Worm (Caenorhabditis elegans) whole organism, L2 larva: Measurements from ENCODE around the gene Y22D7AR.7.

Experiments
- C34F6.9 ChIP-seq: fragments of 150-350 bp; optimal IDR thresholded peaks from 2 replicates; lab custom pipeline; 2014; ENCODE audit warnings: missing biosample characterization, missing genetic modification characterization
- F13H6.1 ChIP-seq: sonication (generic microtip); optimal IDR thresholded peaks from 2 replicates; lab custom pipeline; 2016; ENCODE audit warnings: missing genetic modification characterization, missing compliant biosample characterization
- R02D3.7 ChIP-seq: fragments of 150-350 bp; optimal IDR thresholded peaks from 2 replicates; lab custom pipeline; 2014; ENCODE audit warnings: missing biosample characterization, missing genetic modification characterization
- Y55F3AM.14 ChIP-seq: fragments of 200-800 bp; sonication (Bioruptor generic); optimal IDR thresholded peaks from 2 replicates; lab custom pipeline; 2018; ENCODE audit warnings: mild to moderate bottlenecking, missing genetic modification characterization, missing compliant biosample characterization
- ZK546.5 ChIP-seq: sonication (generic microtip); optimal IDR thresholded peaks from 2 replicates; lab custom pipeline; 2017; ENCODE audit warnings: missing biosample characterization, missing genetic modification characterization
- alr-1 ChIP-seq: fragments of 150-350 bp; optimal IDR thresholded peaks from 2 replicates; lab custom pipeline; 2014; ENCODE audit warnings: missing biosample characterization, missing genetic modification characterization
- aly-2 ChIP-seq: fragments of 150-350 bp; optimal IDR thresholded peaks from 2 replicates; lab custom pipeline; 2014; ENCODE audit warnings: missing biosample characterization, missing genetic modification characterization
- ama-1 ChIP-seq: fragments of 150-350 bp; optimal IDR thresholded peaks from 2 replicates; lab custom pipeline; 2018; ENCODE audit warnings: inconsistent platforms
- blmp-1 ChIP-seq: sonication (generic microtip); optimal IDR thresholded peaks from 2 replicates; lab custom pipeline; 2017; ENCODE audit warnings: missing genetic modification characterization, mild to moderate bottlenecking, missing compliant biosample characterization, antibody characterized with exemption, moderate library complexity; ENCODE audit not compliant: insufficient read depth
- ceh-16 ChIP-seq: fragments of 150-350 bp; optimal IDR thresholded peaks from 2 replicates; lab custom pipeline; 2014; ENCODE audit warnings: missing biosample characterization, missing genetic modification characterization
- ceh-82 ChIP-seq: fragments of 150-350 bp; optimal IDR thresholded peaks from 2 replicates; lab custom pipeline; 2014; ENCODE audit warnings: missing biosample characterization, missing genetic modification characterization
- crh-2 ChIP-seq: sonication (generic microtip); optimal IDR thresholded peaks from 2 replicates; lab custom pipeline; 2017; ENCODE audit warnings: missing biosample characterization, missing genetic modification characterization
- dmd-4 ChIP-seq: sonication (generic microtip); optimal IDR thresholded peaks from 2 replicates; lab custom pipeline; 2017; ENCODE audit warnings: missing biosample characterization, missing genetic modification characterization
- egl-27 ChIP-seq: sonication (generic microtip); optimal IDR thresholded peaks from 3 replicates; lab custom pipeline; 2017; ENCODE audit warnings: missing biosample characterization, missing genetic modification reagents, missing genetic modification characterization
- elt-1 ChIP-seq: fragments of 150-350 bp; optimal IDR thresholded peaks from 2 replicates; lab custom pipeline; 2014; ENCODE audit warnings: missing biosample characterization, missing genetic modification characterization
- elt-3 ChIP-seq: sonication (generic microtip); optimal IDR thresholded peaks from 2 replicates; lab custom pipeline; 2017; ENCODE audit warnings: missing biosample characterization, missing genetic modification characterization
- fos-1 ChIP-seq: fragments of 150-350 bp; optimal IDR thresholded peaks from 2 replicates; lab custom pipeline; 2014; ENCODE audit warnings: missing biosample characterization, missing genetic modification characterization
- gmeb-1 ChIP-seq: fragments of 150-350 bp; optimal IDR thresholded peaks from 2 replicates; lab custom pipeline; 2014; ENCODE audit warnings: missing biosample characterization, missing genetic modification characterization
- lin-11 ChIP-seq: fragments of 150-350 bp; sonication (generic microtip); optimal IDR thresholded peaks from 2 replicates; lab custom pipeline; 2014; ENCODE audit warnings: missing biosample characterization, missing genetic modification characterization, inconsistent platforms, mixed read lengths
- lin-13 ChIP-seq: fragments of 150-350 bp; optimal IDR thresholded peaks from 2 replicates; lab custom pipeline; 2014; ENCODE audit warnings: missing biosample characterization, missing genetic modification reagents, missing genetic modification characterization
- lin-39 ChIP-seq: fragments of 150-350 bp; optimal IDR thresholded peaks from 2 replicates; lab custom pipeline; 2014; ENCODE audit warnings: missing biosample characterization, missing genetic modification reagents, missing genetic modification characterization
- lsy-2 ChIP-seq, 2 experiments: fragments of 150-350 bp in 1 of 2; sonication (generic microtip) in 1 of 2; optimal IDR thresholded peaks; 2 replicates each; lab custom pipeline; 2014 to 2017; ENCODE audit warnings: missing biosample characterization in 2 of 2, missing genetic modification characterization in 2 of 2
- mab-5 ChIP-seq: fragments of 150-350 bp; optimal IDR thresholded peaks from 2 replicates; lab custom pipeline; 2014; ENCODE audit warnings: missing biosample characterization, missing genetic modification characterization
- mbf-1 ChIP-seq: sonication (generic microtip); optimal IDR thresholded peaks from 2 replicates; lab custom pipeline; 2017; ENCODE audit warnings: missing biosample characterization, missing genetic modification characterization
- mdl-1 ChIP-seq, 2 experiments: fragments of 150-350 bp in 1 of 2; sonication (generic microtip) in 1 of 2; optimal IDR thresholded peaks; 2 replicates each; lab custom pipeline; 2017; ENCODE audit warnings: missing biosample characterization in 2 of 2, missing genetic modification characterization in 2 of 2
- nhr-10 ChIP-seq: sonication (generic microtip); optimal IDR thresholded peaks from 2 replicates; lab custom pipeline; 2017; ENCODE audit warnings: missing biosample characterization, missing genetic modification characterization
- nhr-11 ChIP-seq: fragments of 150-350 bp; optimal IDR thresholded peaks from 2 replicates; lab custom pipeline; 2014; ENCODE audit warnings: missing biosample characterization, missing genetic modification characterization
- nhr-12 ChIP-seq: fragments of 150-350 bp; optimal IDR thresholded peaks from 2 replicates; lab custom pipeline; 2014; ENCODE audit warnings: missing biosample characterization, missing genetic modification characterization
- nhr-129 ChIP-seq: fragments of 150-350 bp; optimal IDR thresholded peaks from 2 replicates; lab custom pipeline; 2014; ENCODE audit warnings: missing biosample characterization, missing genetic modification characterization
- nhr-21 ChIP-seq: fragments of 150-350 bp; optimal IDR thresholded peaks from 2 replicates; lab custom pipeline; 2014; ENCODE audit warnings: missing biosample characterization, missing genetic modification characterization
- nhr-23 ChIP-seq: fragments of 150-350 bp; optimal IDR thresholded peaks from 2 replicates; lab custom pipeline; 2014; ENCODE audit warnings: missing biosample characterization, missing genetic modification reagents, missing genetic modification characterization
- nhr-237 ChIP-seq: fragments of 150-350 bp; optimal IDR thresholded peaks from 2 replicates; lab custom pipeline; 2014; ENCODE audit warnings: missing biosample characterization, missing genetic modification characterization
- nhr-25 ChIP-seq: fragments of 150-350 bp; sonication (generic microtip); optimal IDR thresholded peaks from 3 replicates; lab custom pipeline; 2014; ENCODE audit warnings: missing biosample characterization, missing genetic modification characterization
- nhr-6 ChIP-seq: fragments of 150-350 bp; optimal IDR thresholded peaks from 2 replicates; lab custom pipeline; 2014; ENCODE audit warnings: missing biosample characterization, missing genetic modification characterization
- nhr-77 ChIP-seq: fragments of 150-350 bp; optimal IDR thresholded peaks from 2 replicates; lab custom pipeline; 2014; ENCODE audit warnings: missing biosample characterization, missing genetic modification characterization
- peb-1 ChIP-seq: fragments of 150-350 bp; optimal IDR thresholded peaks from 2 replicates; lab custom pipeline; 2014; ENCODE audit warnings: missing biosample characterization, missing genetic modification characterization
- sem-4 ChIP-seq: fragments of 150-350 bp; optimal IDR thresholded peaks from 2 replicates; lab custom pipeline; 2014; ENCODE audit warnings: missing biosample characterization, missing genetic modification reagents, missing genetic modification characterization
- skn-1 ChIP-seq: sonication (generic microtip); optimal IDR thresholded peaks from 2 replicates; lab custom pipeline; 2017; ENCODE audit warnings: missing biosample characterization, missing genetic modification characterization
- sma-3 ChIP-seq: sonication (generic microtip); optimal IDR thresholded peaks from 2 replicates; lab custom pipeline; 2016; ENCODE audit warnings: missing genetic modification reagents, missing genetic modification characterization, missing compliant biosample characterization
- sma-9 ChIP-seq, 2 experiments: fragments of 150-350 bp in 1 of 2; sonication (generic microtip) in 1 of 2; optimal IDR thresholded peaks; 2 replicates each; lab custom pipeline; 2014 to 2016; ENCODE audit warnings: missing genetic modification characterization in 2 of 2, mild to moderate bottlenecking in 1 of 2, missing biosample characterization in 1 of 2, missing compliant biosample characterization in 1 of 2, missing genetic modification reagents in 1 of 2, moderate library complexity in 1 of 2
- snpc-4 ChIP-seq: fragments of 150-350 bp; optimal IDR thresholded peaks from 2 replicates; lab custom pipeline; 2014; ENCODE audit warnings: missing biosample characterization, missing genetic modification characterization
- unc-39 ChIP-seq: fragments of 150-350 bp; optimal IDR thresholded peaks from 2 replicates; lab custom pipeline; 2014; ENCODE audit warnings: missing biosample characterization, missing genetic modification characterization
- unc-55 ChIP-seq: fragments of 150-350 bp; sonication (generic microtip); optimal IDR thresholded peaks from 3 replicates; lab custom pipeline; 2014; ENCODE audit warnings: missing biosample characterization, missing genetic modification reagents, missing genetic modification characterization
- unc-62 ChIP-seq: fragments of 150-350 bp; optimal IDR thresholded peaks from 2 replicates; lab custom pipeline; 2014; ENCODE audit warnings: missing biosample characterization, missing genetic modification reagents, missing genetic modification characterization
- zag-1 ChIP-seq: fragments of 150-350 bp; optimal IDR thresholded peaks from 2 replicates; lab custom pipeline; 2014; ENCODE audit warnings: missing biosample characterization, missing genetic modification characterization
- ztf-1 ChIP-seq: fragments of 200-800 bp; sonication (Bioruptor generic); conservative IDR thresholded peaks from 2 replicates; pipeline ENCODE4 v1.3.6; 2022; ENCODE audit warnings: missing genetic modification characterization, missing compliant biosample characterization
- ztf-11 ChIP-seq: sonication (generic microtip); optimal IDR thresholded peaks from 2 replicates; lab custom pipeline; 2017; ENCODE audit warnings: missing biosample characterization, missing genetic modification characterization
- ztf-4 ChIP-seq: fragments of 150-350 bp; optimal IDR thresholded peaks from 2 replicates; lab custom pipeline; 2014; ENCODE audit warnings: missing biosample characterization, missing genetic modification characterization

The Y22D7AR.7 gene

DNA sequence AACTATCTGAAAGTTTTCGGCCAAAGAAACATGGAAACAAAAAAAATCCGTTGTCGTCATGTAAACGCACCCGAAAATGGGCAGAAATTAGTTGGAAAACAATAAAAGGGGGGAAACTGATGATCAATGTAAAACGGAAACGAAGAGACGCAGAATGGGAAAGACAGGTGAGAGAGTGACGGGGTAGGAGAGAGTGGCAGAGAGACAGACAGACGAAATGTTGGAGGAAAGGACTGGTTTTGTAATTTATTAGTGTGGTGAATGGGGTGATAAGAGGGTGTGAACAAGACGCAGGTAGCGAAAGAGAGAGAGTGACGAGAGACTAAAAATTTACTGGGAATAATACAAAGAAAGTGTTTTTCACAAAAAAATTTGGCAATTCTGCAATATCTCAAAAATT is 6.9 kb downstream of the Y22D7AR.7 start:
- TF ChIP-seq ztf-4 (no peak), R02D3.7 (tag; lab: Kevin White, UChicago) (no peak), nhr-237 (no peak), nhr-129 (tag; lab: Kevin White, UChicago) (peak; percentile 76), mab-5 (tag; lab: Kevin White, UChicago) (peak; percentile 74), ceh-82 (tag; lab: Kevin White, UChicago) (no peak), peb-1 (tag; lab: Kevin White, UChicago) (no peak), sma-9 (GFP tag; optimal IDR thresholded peaks at IDR 0.05; lab: Kevin White, UChicago) (peak; percentile 93), sma-9 (tag; optimal IDR thresholded peaks at IDR 0.05; lab: Kevin White, UChicago) (no peak), ZK546.5 (tag; lab: Kevin White, UChicago) (no peak), lsy-2 (tag; optimal IDR thresholded peaks at IDR 0.05; lab: Kevin White, UChicago) (peak; percentile 16 to 74), sem-4 (tag; lab: Kevin White, UChicago) (peak; percentile 82), skn-1 (tag; lab: Kevin White, UChicago) (no peak), ceh-16 (no peak), egl-27 (tag; lab: Kevin White, UChicago) (peak; percentile 85), snpc-4 (no peak), zag-1 (tag; lab: Kevin White, UChicago) (no peak), mbf-1 (tag; lab: Kevin White, UChicago) (no peak), unc-39 (tag; lab: Kevin White, UChicago) (no peak), nhr-11 (no peak), sma-3 (peak; percentile 93), nhr-23 (tag; lab: Kevin White, UChicago) (no peak), crh-2 (tag; lab: Kevin White, UChicago) (peak; percentile 88), Y55F3AM.14 (GFP tag; lab: Kevin White, UChicago) (peak; percentile 2), mdl-1 (tag; optimal IDR thresholded peaks at IDR 0.05; lab: Kevin White, UChicago) (no peak), aly-2 (tag; lab: Kevin White, UChicago) (no peak), alr-1 (tag; lab: Kevin White, UChicago) (no peak), lin-39 (tag; lab: Kevin White, UChicago) (no peak), F13H6.1 (tag; lab: Kevin White, UChicago) (peak; percentile 84), lin-11 (tag; lab: Kevin White, UChicago) (no peak), blmp-1 (tag; lab: Kevin White, UChicago) (peak; percentile 40), elt-3 (tag; lab: Kevin White, UChicago) (no peak), unc-62 (GFP tag; lab: Kevin White, UChicago) (no peak), C34F6.9 (tag; lab: Kevin White, UChicago) (peak; percentile 74), dmd-4 (tag; lab: Kevin White, UChicago) (no peak), fos-1 (tag; lab: Kevin White, UChicago) (peak; percentile 96), unc-55 (peak; percentile 65), nhr-10 (tag; lab: Kevin White, UChicago) (no peak), nhr-21 (tag; lab: Kevin White, UChicago) (peak; percentile 88), ztf-1 (no peak), ama-1 (lab: Kevin White, UChicago) (no peak), ztf-11 (tag; lab: Kevin White, UChicago) (no peak), lin-13 (GFP tag; lab: Kevin White, UChicago) (peak; percentile 64), nhr-12 (no peak), gmeb-1 (tag; lab: Kevin White, UChicago) (peak; percentile 89), nhr-6 (tag; lab: Kevin White, UChicago) (peak; percentile 82), elt-1 (no peak), nhr-25 (tag; lab: Kevin White, UChicago) (peak; percentile 91), nhr-77 (tag; lab: Kevin White, UChicago) (no peak)
